Worm (Caenorhabditis elegans) whole organism, L1 larva: ENCODE results near the gene K06A4.6.

ENCODE experiments used
- C34B4.2 ChIP-seq: sonication (generic microtip); optimal IDR thresholded peaks from 2 replicates; lab custom pipeline; 2017; ENCODE audit warnings: mild to moderate bottlenecking, missing genetic modification characterization, missing compliant biosample characterization
- aly-2 ChIP-seq: fragments of 150-350 bp; optimal IDR thresholded peaks from 2 replicates; lab custom pipeline; 2014; ENCODE audit warnings: missing biosample characterization, missing genetic modification characterization
- ceh-63 ChIP-seq: fragments of 200-800 bp; sonication (Bioruptor generic); optimal IDR thresholded peaks from 2 replicates; lab custom pipeline; 2018; ENCODE audit warnings: mild to moderate bottlenecking, missing genetic modification characterization, missing compliant biosample characterization
- ceh-8 ChIP-seq: fragments of 200-800 bp; sonication (Bioruptor generic); optimal IDR thresholded peaks from 2 replicates; lab custom pipeline; 2018; ENCODE audit warnings: mild to moderate bottlenecking, missing genetic modification characterization, moderate library complexity, missing compliant biosample characterization
- ceh-82 ChIP-seq, 3 experiments: fragments of 150-350 bp in 1 of 3; sonication (generic microtip) in 2 of 3; optimal IDR thresholded peaks; 2 replicates each; lab custom pipeline; 2014 to 2017; ENCODE audit warnings: missing biosample characterization in 3 of 3, missing genetic modification characterization in 3 of 3
- dpl-1 ChIP-seq, 3 experiments: fragments of 150-350 bp in 2 of 3; sonication (generic microtip) in 1 of 3; optimal IDR thresholded peaks; 2 replicates each; lab custom pipeline; 2014 to 2017; ENCODE audit warnings: missing biosample characterization in 3 of 3, missing genetic modification characterization in 3 of 3, missing genetic modification reagents in 3 of 3
- dsc-1 ChIP-seq: sonication (generic microtip); optimal IDR thresholded peaks from 2 replicates; lab custom pipeline; 2016; ENCODE audit warnings: mild to moderate bottlenecking, missing genetic modification characterization, missing compliant biosample characterization
- egl-13 ChIP-seq: sonication (generic microtip); optimal IDR thresholded peaks from 2 replicates; lab custom pipeline; 2016; ENCODE audit warnings: missing genotype, missing genetic modification reagents, missing genetic modification characterization, missing compliant biosample characterization
- egl-27 ChIP-seq, 2 experiments: fragments of 150-350 bp in 1 of 2; sonication (generic microtip); optimal IDR thresholded peaks; 3 replicates each; lab custom pipeline; 2017 to 2018; ENCODE audit warnings: missing biosample characterization in 2 of 2, missing genetic modification characterization in 2 of 2, missing genetic modification reagents in 2 of 2
- elt-3 ChIP-seq, 6 experiments: fragments of 150-350 bp in 1 of 6; sonication (generic microtip); optimal IDR thresholded peaks; 2 replicates each; lab custom pipeline; 2017 to 2018; ENCODE audit warnings: missing biosample characterization in 6 of 6, missing genetic modification characterization in 6 of 6, inconsistent platforms in 1 of 6
- fkh-10 ChIP-seq: sonication (generic microtip); optimal IDR thresholded peaks from 2 replicates; lab custom pipeline; 2017; ENCODE audit warnings: missing biosample characterization, missing genetic modification reagents, missing genetic modification characterization
- fkh-4 ChIP-seq: sonication (generic microtip); optimal IDR thresholded peaks from 2 replicates; lab custom pipeline; 2016; ENCODE audit warnings: missing compliant biosample characterization, missing genetic modification characterization, borderline replicate concordance
- fkh-8 ChIP-seq: sonication (generic microtip); optimal IDR thresholded peaks from 2 replicates; lab custom pipeline; 2016; ENCODE audit warnings: mild to moderate bottlenecking, missing genetic modification characterization, missing compliant biosample characterization
- grh-1 ChIP-seq: fragments of 200-800 bp; sonication (Bioruptor generic); IDR thresholded peaks from 2 replicates; pipeline ENCODE4 v1.3.6; 2022; ENCODE audit warnings: missing genetic modification reagents, missing genetic modification characterization, missing compliant biosample characterization
- jun-1 ChIP-seq: fragments of 150-350 bp; optimal IDR thresholded peaks from 2 replicates; lab custom pipeline; 2014; ENCODE audit warnings: missing biosample characterization, missing genetic modification reagents, missing genetic modification characterization
- lin-14 ChIP-seq: fragments of 200-800 bp; sonication (Bioruptor generic); optimal IDR thresholded peaks from 2 replicates; lab custom pipeline; 2018; ENCODE audit warnings: mild to moderate bottlenecking, missing genetic modification characterization, moderate library complexity, missing compliant biosample characterization
- lin-15B ChIP-seq: fragments of 150-350 bp; sonication (generic microtip); optimal IDR thresholded peaks from 3 replicates; lab custom pipeline; 2014; ENCODE audit warnings: missing biosample characterization, missing genetic modification characterization
- lir-3 ChIP-seq: sonication (generic microtip); optimal IDR thresholded peaks from 2 replicates; lab custom pipeline; 2016; ENCODE audit warnings: mild to moderate bottlenecking, missing genetic modification characterization, moderate library complexity, missing compliant biosample characterization; ENCODE audit not compliant: poor library complexity
- lsy-2 ChIP-seq, 2 experiments: fragments of 150-350 bp; optimal IDR thresholded peaks; 2 replicates each; lab custom pipeline; 2014; ENCODE audit warnings: missing biosample characterization in 2 of 2, missing genetic modification characterization in 2 of 2
- mab-9 ChIP-seq: fragments of 200-800 bp; sonication (Bioruptor generic); IDR thresholded peaks from 2 replicates; pipeline ENCODE4 v1.3.6; 2022; ENCODE audit warnings: missing genetic modification reagents, missing genetic modification characterization, missing compliant biosample characterization
- mdl-1 ChIP-seq, 2 experiments: fragments of 150-350 bp; optimal IDR thresholded peaks; 2 replicates each; lab custom pipeline; 2014 to 2017; ENCODE audit warnings: missing biosample characterization in 2 of 2, missing genetic modification characterization in 2 of 2, inconsistent platforms in 1 of 2
- mep-1 ChIP-seq: fragments of 150-350 bp; optimal IDR thresholded peaks from 2 replicates; lab custom pipeline; 2014; ENCODE audit warnings: missing biosample characterization, missing genetic modification characterization
- nhr-12 ChIP-seq: sonication (generic microtip); optimal IDR thresholded peaks from 2 replicates; lab custom pipeline; 2017; ENCODE audit warnings: missing biosample characterization, missing genetic modification characterization
- nhr-237 ChIP-seq: fragments of 150-350 bp; optimal IDR thresholded peaks from 2 replicates; lab custom pipeline; 2014; ENCODE audit warnings: missing biosample characterization, missing genetic modification characterization
- nhr-47 ChIP-seq: sonication (generic microtip); optimal IDR thresholded peaks from 2 replicates; lab custom pipeline; 2016; ENCODE audit warnings: mild to moderate bottlenecking, missing genetic modification characterization, moderate library complexity, missing compliant biosample characterization
- nhr-71 ChIP-seq: sonication (generic microtip); optimal IDR thresholded peaks from 2 replicates; lab custom pipeline; 2016; ENCODE audit warnings: mild to moderate bottlenecking, missing genetic modification characterization, moderate library complexity, missing compliant biosample characterization
- nhr-76 ChIP-seq: sonication (generic microtip); optimal IDR thresholded peaks from 2 replicates; lab custom pipeline; 2017; ENCODE audit warnings: missing biosample characterization, missing genetic modification characterization
- pax-3 ChIP-seq: fragments of 200-800 bp; sonication (Bioruptor generic); optimal IDR thresholded peaks from 2 replicates; lab custom pipeline; 2018; ENCODE audit warnings: mild to moderate bottlenecking, missing genetic modification characterization, moderate library complexity, missing compliant biosample characterization
- rnt-1 ChIP-seq: sonication (generic microtip); optimal IDR thresholded peaks from 2 replicates; lab custom pipeline; 2016; ENCODE audit warnings: mild to moderate bottlenecking, missing genetic modification characterization, moderate library complexity, missing compliant biosample characterization
- snu-23 ChIP-seq: sonication (generic microtip); optimal IDR thresholded peaks from 2 replicates; lab custom pipeline; 2016; ENCODE audit warnings: missing genetic modification characterization, missing compliant biosample characterization
- sox-4 ChIP-seq: sonication (generic microtip); optimal IDR thresholded peaks from 2 replicates; lab custom pipeline; 2016; ENCODE audit warnings: missing genetic modification characterization, missing compliant biosample characterization
- sptf-1 ChIP-seq: fragments of 150-350 bp; optimal IDR thresholded peaks from 2 replicates; lab custom pipeline; 2014; ENCODE audit warnings: missing biosample characterization, missing genetic modification characterization
- sup-37 ChIP-seq: fragments of 200-800 bp; sonication (Bioruptor generic); optimal IDR thresholded peaks from 2 replicates; lab custom pipeline; 2018; ENCODE audit warnings: mild to moderate bottlenecking, missing genetic modification characterization, missing compliant biosample characterization
- unc-30 ChIP-seq: sonication (generic microtip); optimal IDR thresholded peaks from 2 replicates; lab custom pipeline; 2017; ENCODE audit warnings: missing biosample characterization, missing genetic modification characterization
- unc-62 ChIP-seq: fragments of 150-350 bp; optimal IDR thresholded peaks from 2 replicates; lab custom pipeline; 2014; ENCODE audit warnings: missing biosample characterization, missing genetic modification reagents, missing genetic modification characterization
- unc-98 ChIP-seq: fragments of 200-800 bp; sonication (Bioruptor generic); IDR thresholded peaks from 2 replicates; pipeline ENCODE4 v1.3.6; 2022; ENCODE audit warnings: missing genetic modification characterization, missing compliant biosample characterization
- vab-15 ChIP-seq: sonication (generic microtip); optimal IDR thresholded peaks from 2 replicates; lab custom pipeline; 2017; ENCODE audit warnings: missing genotype, mild to moderate bottlenecking, missing genetic modification characterization, missing compliant biosample characterization
- zag-1 ChIP-seq: fragments of 150-350 bp; optimal IDR thresholded peaks from 2 replicates; lab custom pipeline; 2014; ENCODE audit warnings: missing biosample characterization, missing genetic modification characterization
- zip-4 ChIP-seq: fragments of 200-800 bp; sonication (Bioruptor generic); optimal IDR thresholded peaks from 2 replicates; lab custom pipeline; 2018; ENCODE audit warnings: mild to moderate bottlenecking, missing genetic modification characterization, moderate library complexity, missing compliant biosample characterization
- ztf-11 ChIP-seq, 2 experiments: sonication (generic microtip); optimal IDR thresholded peaks; 2 replicates each; lab custom pipeline; 2016 to 2017; ENCODE audit warnings: missing genetic modification characterization in 2 of 2, missing biosample characterization in 1 of 2, missing compliant biosample characterization in 1 of 2

Gene K06A4.6

ce11 chrV:9473924-9474323 is 6.5 kb downstream of the K06A4.6 start (continued):
- TF ChIP-seq elt-3 (tag; optimal IDR thresholded peaks at IDR 0.05; lab: Kevin White, UChicago) (no peak), sox-4 (peak; percentile 19), aly-2 (tag; lab: Kevin White, UChicago) (no peak), lin-14 (GFP tag; lab: Kevin White, UChicago) (no peak), lir-3 (tag; lab: Kevin White, UChicago) (no peak), fkh-8 (tag; lab: Kevin White, UChicago) (peak; percentile 24), ceh-63 (GFP tag; lab: Kevin White, UChicago) (no peak), ceh-82 (tag; optimal IDR thresholded peaks at IDR 0.05; lab: Kevin White, UChicago) (no peak), mab-9 (GFP tag; lab: Robert Waterston, UW) (no peak)
- TF ChIP-seq, all 84 proteins: peak for 6

- TF ChIP-seq snu-23 (GFP tag; lab: Kevin White, UChicago), result no peak
- no peak for TF ChIP-seq dsc-1 (tag; lab: Kevin White, UChicago)
- no peak for TF ChIP-seq lin-15B
- TF ChIP-seq grh-1 (GFP tag; lab: Robert Waterston, UW), result no peak
- no peak for TF ChIP-seq sptf-1
- no peak for TF ChIP-seq C34B4.2 (tag; lab: Kevin White, UChicago)
- TF ChIP-seq lsy-2 (tag; optimal IDR thresholded peaks at IDR 0.05; lab: Kevin White, UChicago), result no peak
- no peak for TF ChIP-seq ceh-63 (GFP tag; lab: Kevin White, UChicago)
- TF ChIP-seq ztf-11 (tag; optimal IDR thresholded peaks at IDR 0.05; lab: Kevin White, UChicago), result no peak
- TF ChIP-seq dpl-1 (GFP tag; optimal IDR thresholded peaks at IDR 0.05; lab: Kevin White, UChicago), result no peak
- no peak for TF ChIP-seq unc-62
- no peak for TF ChIP-seq nhr-71
- TF ChIP-seq zip-4, result no peak
- no peak for TF ChIP-seq mep-1 (tag; lab: Kevin White, UChicago)
- TF ChIP-seq fkh-10, result no peak
Observed at ce11 chrV:9471675-9472074, 8.8 kb downstream of the K06A4.6 start, which contains the start of gene flp-6. flp-6 (plus strand) TSS chrV:9471975.

DNA sequence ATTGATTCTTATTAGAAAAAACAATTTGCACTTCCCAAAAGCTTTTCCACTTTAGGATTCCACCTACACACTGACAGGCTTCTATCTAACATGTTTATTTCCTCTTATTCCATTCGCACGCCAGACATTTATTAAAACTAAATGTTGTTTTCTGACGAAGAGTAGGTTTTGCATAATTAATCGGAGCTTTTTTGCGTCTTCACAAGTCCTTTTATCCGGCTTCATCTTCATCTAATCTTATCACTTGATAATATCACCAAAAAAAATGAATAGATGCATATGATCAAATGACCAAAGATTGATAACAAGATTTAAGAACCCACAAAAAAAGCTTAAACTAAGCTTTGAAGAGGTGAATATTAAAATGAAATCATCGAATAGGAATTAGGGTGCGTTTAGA is 14.9 kb downstream of the K06A4.6 start:
- TF ChIP-seq mdl-1 (tag; optimal IDR thresholded peaks at IDR 0.05; lab: Kevin White, UChicago) (no peak), fkh-8 (tag; lab: Kevin White, UChicago) (peak; percentile 16), unc-98 (GFP tag; lab: Robert Waterston, UW) (no peak), sox-4 (peak; percentile 45), nhr-71 (peak; percentile 35), lin-14 (GFP tag; lab: Kevin White, UChicago) (no peak), sup-37 (GFP tag; lab: Kevin White, UChicago) (no peak), unc-62 (no peak), mep-1 (tag; lab: Kevin White, UChicago) (no peak), rnt-1 (no peak), pax-3 (tag; lab: Kevin White, UChicago) (peak; percentile 80), C34B4.2 (tag; lab: Kevin White, UChicago) (no peak), zag-1 (no peak), dsc-1 (tag; lab: Kevin White, UChicago) (peak; percentile 98), ceh-8 (GFP tag; lab: Kevin White, UChicago) (no peak), aly-2 (tag; lab: Kevin White, UChicago) (no peak), nhr-47 (peak; percentile 22), unc-30 (tag; lab: Kevin White, UChicago) (no peak), nhr-76 (tag; lab: Kevin White, UChicago) (no peak), nhr-237 (tag; lab: Kevin White, UChicago) (no peak), vab-15 (tag; lab: Kevin White, UChicago) (no peak), nhr-12 (tag; lab: Kevin White, UChicago) (no peak), egl-27 (tag; optimal IDR thresholded peaks at IDR 0.05; lab: Kevin White, UChicago) (no peak), snu-23 (GFP tag; lab: Kevin White, UChicago) (no peak), fkh-4 (tag; lab: Kevin White, UChicago) (peak; percentile 52), jun-1 (tag; lab: Kevin White, UChicago) (no peak), egl-13 (tag; lab: Kevin White, UChicago) (peak; percentile 47)
